Fruit fly (Drosophila melanogaster) whole organism: Measurements from ENCODE around the gene RpL13A.

Experiments
- CG8478 ChIP-seq: fragments of >200 bp; optimal IDR thresholded peaks from 2 replicates; lab custom pipeline; 2018; ENCODE audit warnings: inconsistent platforms
- Dll ChIP-seq: fragments of >200 bp; optimal IDR thresholded peaks from 2 replicates; lab custom pipeline; 2017
- EcR ChIP-seq, 2 experiments: fragments of >200 bp; optimal IDR thresholded peaks; 2 replicates each; lab custom pipeline; 2017; ENCODE audit warnings: missing biosample characterization in 2 of 2, missing genetic modification characterization in 2 of 2, missing genetic modification reagents in 2 of 2

- TF ChIP-seq Dll = no peak
- no peak for TF ChIP-seq EcR (GFP tag; optimal IDR thresholded peaks at IDR 0.05; lab: Kevin White, UChicago)
- TF ChIP-seq CG8478 = no peak
These were observed 12.5 kb upstream of the RpL13A start for dm6 chr3R:5611733-5612132.
